Worm (Caenorhabditis elegans) whole organism, L4 larva: ENCODE measurements around the gene srt-73.
A peak's percentile ranks its signal among the peaks of the same experiment; 100 is the strongest.

Source experiments
- F49E8.2 ChIP-seq: sonication (generic microtip); optimal IDR thresholded peaks from 2 replicates; lab custom pipeline; 2016; ENCODE audit warnings: missing compliant biosample characterization, mild to moderate bottlenecking, missing genetic modification characterization, borderline replicate concordance
- ZK337.2 ChIP-seq: fragments of 200-800 bp; sonication (Bioruptor generic); IDR thresholded peaks from 2 replicates; pipeline ENCODE4 v1.3.6; 2022; ENCODE audit warnings: missing genetic modification reagents, missing genetic modification characterization, missing compliant biosample characterization
- ces-1 ChIP-seq: fragments of 150-350 bp; sonication (generic microtip); optimal IDR thresholded peaks from 4 replicates; lab custom pipeline; 2014; ENCODE audit warnings: missing biosample characterization, missing genetic modification reagents, missing genetic modification characterization
- daf-16 ChIP-seq, 3 experiments: sonication (generic microtip); optimal IDR thresholded peaks; 2 replicates each; lab custom pipeline; 2016 to 2017; ENCODE audit warnings: missing genetic modification characterization in 3 of 3, missing genetic modification reagents in 3 of 3, mild to moderate bottlenecking in 2 of 3, missing compliant biosample characterization in 2 of 3, missing biosample characterization in 1 of 3, moderate library complexity in 1 of 3
- dmd-6 ChIP-seq: fragments of 200-800 bp; sonication (Bioruptor generic); IDR thresholded peaks from 2 replicates; pipeline ENCODE4 v1.3.6; 2022; ENCODE audit warnings: missing genetic modification reagents, missing genetic modification characterization, missing compliant biosample characterization
- dmd-8 ChIP-seq: fragments of 200-800 bp; sonication (Bioruptor generic); IDR thresholded peaks from 2 replicates; pipeline ENCODE4 v1.3.6; 2022; ENCODE audit warnings: missing genetic modification characterization, missing compliant biosample characterization
- dve-1 ChIP-seq: sonication (generic microtip); optimal IDR thresholded peaks from 2 replicates; lab custom pipeline; 2017; ENCODE audit warnings: antibody characterized with exemption, mild to moderate bottlenecking, missing genetic modification characterization, missing compliant biosample characterization; ENCODE audit not compliant: insufficient read depth
- egl-43 ChIP-seq: fragments of 200-800 bp; sonication (Bioruptor generic); IDR thresholded peaks from 2 replicates; pipeline ENCODE4 v1.3.6; 2022; ENCODE audit warnings: missing genetic modification reagents, missing genetic modification characterization, missing compliant biosample characterization
- gei-8 ChIP-seq: fragments of 200-800 bp; sonication (Bioruptor generic); optimal IDR thresholded peaks from 2 replicates; lab custom pipeline; 2018; ENCODE audit warnings: mild to moderate bottlenecking, missing genetic modification characterization, missing compliant biosample characterization
- hif-1 ChIP-seq, 2 experiments: sonication (generic microtip); optimal IDR thresholded peaks; 2 replicates each; lab custom pipeline; 2016 to 2017; ENCODE audit warnings: missing compliant biosample characterization in 2 of 2, missing genetic modification characterization in 2 of 2, missing genetic modification reagents in 2 of 2, missing genotype in 2 of 2, mild to moderate bottlenecking in 1 of 2
- hlh-11 ChIP-seq: fragments of 200-800 bp; sonication (Bioruptor generic); optimal IDR thresholded peaks from 2 replicates; lab custom pipeline; 2018; ENCODE audit warnings: mild to moderate bottlenecking, missing genetic modification characterization, missing compliant biosample characterization
- hlh-30 ChIP-seq: sonication (generic microtip); optimal IDR thresholded peaks from 2 replicates; lab custom pipeline; 2017; ENCODE audit warnings: antibody characterized with exemption, mild to moderate bottlenecking, missing genetic modification characterization, missing compliant biosample characterization; ENCODE audit not compliant: insufficient read depth
- hmg-1.1 ChIP-seq: fragments of 200-800 bp; sonication (Bioruptor generic); IDR thresholded peaks from 2 replicates; pipeline ENCODE4 v1.3.6; 2022; ENCODE audit warnings: missing genetic modification reagents, missing genetic modification characterization, missing compliant biosample characterization
- jun-1 ChIP-seq: fragments of 150-350 bp; optimal IDR thresholded peaks from 2 replicates; lab custom pipeline; 2014; ENCODE audit warnings: missing biosample characterization, missing genetic modification reagents, missing genetic modification characterization
- lim-7 ChIP-seq: fragments of 200-800 bp; sonication (Bioruptor generic); IDR thresholded peaks from 2 replicates; pipeline ENCODE4 v1.3.6; 2022; ENCODE audit warnings: missing genetic modification characterization, missing compliant biosample characterization
- lin-1 ChIP-seq: fragments of 200-800 bp; sonication (Bioruptor generic); IDR thresholded peaks from 2 replicates; pipeline ENCODE4 v1.3.6; 2022; ENCODE audit warnings: missing genetic modification reagents, missing genetic modification characterization, missing compliant biosample characterization
- lin-38 ChIP-seq: fragments of 200-800 bp; sonication (Bioruptor generic); IDR thresholded peaks from 2 replicates; pipeline ENCODE4 v1.3.6; 2022; ENCODE audit warnings: missing genetic modification reagents, missing genetic modification characterization, missing compliant biosample characterization
- lin-39 ChIP-seq: fragments of 150-350 bp; optimal IDR thresholded peaks from 2 replicates; lab custom pipeline; 2014; ENCODE audit warnings: missing biosample characterization, missing genetic modification reagents, missing genetic modification characterization
- lsy-2 ChIP-seq, 2 experiments: fragments of 150-350 bp in 1 of 2; sonication (generic microtip) in 1 of 2; optimal IDR thresholded peaks; 2 replicates each; lab custom pipeline; 2014 to 2017; ENCODE audit warnings: missing biosample characterization in 2 of 2, missing genetic modification characterization in 2 of 2
- madf-5 ChIP-seq, 2 experiments: fragments of 200-800 bp; sonication (Bioruptor generic); IDR thresholded peaks; 2 replicates each; pipeline ENCODE4 v1.3.6; 2022; ENCODE audit warnings: missing compliant biosample characterization in 2 of 2, missing genetic modification characterization in 2 of 2
- mdl-1 ChIP-seq, 2 experiments: fragments of 150-350 bp in 1 of 2; sonication (generic microtip) in 1 of 2; optimal IDR thresholded peaks; 2 replicates each; lab custom pipeline; 2014 to 2017; ENCODE audit warnings: missing biosample characterization in 2 of 2, missing genetic modification characterization in 2 of 2
- mep-1 ChIP-seq: fragments of 150-350 bp; sonication (generic microtip); optimal IDR thresholded peaks from 3 replicates; lab custom pipeline; 2014; ENCODE audit warnings: missing biosample characterization, missing genetic modification characterization
- mes-2 ChIP-seq: sonication (generic microtip); optimal IDR thresholded peaks from 2 replicates; lab custom pipeline; 2016; ENCODE audit warnings: missing genotype, mild to moderate bottlenecking, missing genetic modification characterization, missing compliant biosample characterization; ENCODE audit not compliant: poor library complexity, severe bottlenecking
- mxl-3 ChIP-seq: fragments of 200-800 bp; sonication (Bioruptor generic); optimal IDR thresholded peaks from 2 replicates; lab custom pipeline; 2018; ENCODE audit warnings: mild to moderate bottlenecking, missing genetic modification characterization, missing compliant biosample characterization
- nhr-10 ChIP-seq: fragments of 150-350 bp; optimal IDR thresholded peaks from 2 replicates; lab custom pipeline; 2014; ENCODE audit warnings: missing biosample characterization, missing genetic modification characterization
- nhr-102 ChIP-seq: sonication (generic microtip); optimal IDR thresholded peaks from 2 replicates; lab custom pipeline; 2016; ENCODE audit warnings: mild to moderate bottlenecking, missing genetic modification characterization, moderate library complexity, missing compliant biosample characterization
- nhr-11 ChIP-seq: fragments of 150-350 bp; optimal IDR thresholded peaks from 2 replicates; lab custom pipeline; 2014; ENCODE audit warnings: missing biosample characterization, missing genetic modification characterization
- nhr-28 ChIP-seq: fragments of 150-350 bp; optimal IDR thresholded peaks from 2 replicates; lab custom pipeline; 2014; ENCODE audit warnings: missing biosample characterization, missing genetic modification characterization
- nhr-48 ChIP-seq: sonication (generic microtip); optimal IDR thresholded peaks from 2 replicates; lab custom pipeline; 2016; ENCODE audit warnings: mild to moderate bottlenecking, missing genetic modification characterization, missing compliant biosample characterization
- nhr-6 ChIP-seq: fragments of 150-350 bp; optimal IDR thresholded peaks from 2 replicates; lab custom pipeline; 2014; ENCODE audit warnings: missing biosample characterization, missing genetic modification characterization
- nhr-77 ChIP-seq: fragments of 150-350 bp; optimal IDR thresholded peaks from 2 replicates; lab custom pipeline; 2014; ENCODE audit warnings: missing biosample characterization, missing genetic modification characterization
- pha-4 ChIP-seq, 2 experiments: fragments of 150-350 bp in 1 of 2; fragments of 200-800 bp in 1 of 2; sonication (Bioruptor generic) in 1 of 2; IDR thresholded peaks in 1 of 2; optimal IDR thresholded peaks in 1 of 2; 2 replicates each; pipeline versions ENCODE4 v1.3.6 to Lab custom; 2014 to 2022; ENCODE audit warnings: missing genetic modification characterization in 2 of 2, missing genetic modification reagents in 2 of 2, missing biosample characterization in 1 of 2, missing compliant biosample characterization in 1 of 2
- rbr-2 ChIP-seq: sonication (generic microtip); optimal IDR thresholded peaks from 2 replicates; lab custom pipeline; 2016; ENCODE audit warnings: missing genotype, missing genetic modification characterization, missing compliant biosample characterization
- saeg-2 ChIP-seq: fragments of 200-800 bp; sonication (Bioruptor generic); IDR thresholded peaks from 2 replicates; pipeline ENCODE4 v1.3.6; 2022; ENCODE audit warnings: missing genetic modification reagents, missing genetic modification characterization, missing compliant biosample characterization
- snpc-4 ChIP-seq: fragments of 150-350 bp; optimal IDR thresholded peaks from 2 replicates; lab custom pipeline; 2014; ENCODE audit warnings: missing biosample characterization, missing genetic modification characterization
- zfp-2 ChIP-seq: sonication (generic microtip); optimal IDR thresholded peaks from 2 replicates; lab custom pipeline; 2016; ENCODE audit warnings: mild to moderate bottlenecking, missing genetic modification characterization, missing compliant biosample characterization
- zfp-3 ChIP-seq: fragments of 200-800 bp; sonication (Bioruptor generic); conservative IDR thresholded peaks from 2 replicates; pipeline ENCODE4 v1.3.6; 2022; ENCODE audit warnings: missing genetic modification reagents, missing genetic modification characterization, missing compliant biosample characterization
- ztf-7 ChIP-seq: fragments of 150-350 bp; optimal IDR thresholded peaks from 2 replicates; lab custom pipeline; 2014; ENCODE audit warnings: missing biosample characterization, missing genetic modification characterization

srt-73 gene

ce11 chrIV:7902221-7902904, 23.2 kb downstream of the srt-73 start, which contains the start of gene arp-11 (continued):
- TF ChIP-seq madf-5 (GFP tag; IDR thresholded peaks at IDR 0.05; lab: Robert Waterston, UW) (no peak), lin-1 (GFP tag; lab: Robert Waterston, UW) (0 out of 2 replicates have a peak, but pooled peaks have one; percentile 33), zfp-2 (tag; lab: Kevin White, UChicago) (no peak), dmd-8 (GFP tag; lab: Robert Waterston, UW) (no peak), nhr-28 (peak; percentile 65), gei-8 (GFP tag; lab: Kevin White, UChicago) (no peak), ztf-7 (tag; lab: Kevin White, UChicago) (no peak), nhr-77 (tag; lab: Kevin White, UChicago) (peak; percentile 67), ZK337.2 (no peak), dve-1 (tag; lab: Kevin White, UChicago) (peak; percentile 96), F49E8.2 (no peak), nhr-10 (tag; lab: Kevin White, UChicago) (no peak), lim-7 (GFP tag; lab: Robert Waterston, UW) (no peak), jun-1 (no peak), nhr-11 (tag; lab: Kevin White, UChicago) (peak; percentile 19), nhr-102 (tag; lab: Kevin White, UChicago) (no peak), nhr-48 (peak; percentile 25), mdl-1 (tag; optimal IDR thresholded peaks at IDR 0.05; lab: Kevin White, UChicago) (peak in 1 of 2 experiments; percentile 6), hif-1 (tag; optimal IDR thresholded peaks at IDR 0.05; lab: Kevin White, UChicago) (peak in 1 of 2 experiments; percentile 27), hlh-30 (tag; lab: Kevin White, UChicago) (peak; percentile 79), rbr-2 (tag; lab: Kevin White, UChicago) (peak; percentile 62), nhr-6 (tag; lab: Kevin White, UChicago) (peak; percentile 62), zfp-3 (GFP tag; lab: Robert Waterston, UW) (0 out of 2 replicates have a peak, but pooled peaks have one; percentile 43)
- TF ChIP-seq, all 104 proteins: peak for 29

DNA sequence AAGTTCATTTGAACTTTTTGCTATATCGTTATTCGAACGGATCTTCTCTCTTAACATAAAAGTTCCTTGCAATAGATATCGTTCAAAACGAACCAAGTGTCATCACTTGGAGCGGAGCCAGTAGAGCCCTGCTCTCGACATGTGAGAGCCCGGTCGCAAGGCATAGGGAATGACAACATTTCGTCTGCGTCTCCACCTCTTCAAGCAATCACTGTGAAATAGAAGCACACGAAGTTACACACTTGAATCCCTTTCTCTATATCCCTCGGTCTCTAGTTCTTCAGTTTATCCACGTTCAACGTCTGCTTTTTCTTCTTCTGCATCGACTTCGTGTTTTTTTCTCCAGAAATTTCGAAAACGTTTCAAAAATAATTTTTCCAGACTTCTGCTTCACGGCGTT, 24.2 kb downstream of the srt-73 start, which contains the start of gene C49H3.6:
TSS of gene C49H3.6 (plus strand) at position 380 of the 400 bp plus-strand sequence.
- no peak for TF ChIP-seq lin-38
- no peak for TF ChIP-seq saeg-2 (GFP tag; lab: Robert Waterston, UW)
- TF ChIP-seq hmg-1.1 (GFP tag; lab: Robert Waterston, UW) = peak; percentile 67; the same call in 1 of the 2 replicates
- TF ChIP-seq lin-39 (tag; lab: Kevin White, UChicago) = no peak
- TF ChIP-seq mdl-1 (tag; optimal IDR thresholded peaks at IDR 0.05; lab: Kevin White, UChicago) = peak in 1 of 2 experiments; percentile 37
- no peak for TF ChIP-seq ces-1 (GFP tag; lab: Kevin White, UChicago)
- TF ChIP-seq hlh-11 = peak; percentile 37
- no peak for TF ChIP-seq snpc-4 (tag; lab: Kevin White, UChicago)
- TF ChIP-seq daf-16 (GFP tag; optimal IDR thresholded peaks at IDR 0.05; lab: Kevin White, UChicago) = peak in 1 of 2 experiments; percentile 25
- no peak for TF ChIP-seq daf-16 (tag; optimal IDR thresholded peaks at IDR 0.05; lab: Kevin White, UChicago)
- peak in 1 of 2 experiments; percentile 75 for TF ChIP-seq lsy-2 (tag; optimal IDR thresholded peaks at IDR 0.05; lab: Kevin White, UChicago)
- TF ChIP-seq hif-1 (tag; optimal IDR thresholded peaks at IDR 0.05; lab: Kevin White, UChicago) = peak in 1 of 2 experiments; percentile 6
- 0 out of 2 replicates have a peak, but pooled peaks have one; percentile 22 for TF ChIP-seq dmd-6 (GFP tag; lab: Robert Waterston, UW)
- peak; percentile 37 for TF ChIP-seq mes-2 (tag; lab: Kevin White, UChicago)
- TF ChIP-seq mep-1 = peak; percentile 25
- TF ChIP-seq nhr-11 (tag; lab: Kevin White, UChicago) = peak; percentile 30
- TF ChIP-seq egl-43 (GFP tag; lab: Robert Waterston, UW) = 0 out of 2 replicates have a peak, but pooled peaks have one; percentile 32
- peak; percentile 17; the same call in 1 of the 2 replicates for TF ChIP-seq pha-4 (GFP tag; IDR thresholded peaks at IDR 0.05; lab: Robert Waterston, UW)
- no peak for TF ChIP-seq pha-4 (tag; optimal IDR thresholded peaks at IDR 0.05; lab: Kevin White, UChicago)
- TF ChIP-seq mxl-3 (GFP tag; lab: Kevin White, UChicago) = peak; percentile 28
- peak; percentile 86 for TF ChIP-seq hlh-30 (tag; lab: Kevin White, UChicago)
